Worm (Caenorhabditis elegans): Measurements from ENCODE around the gene ppk-3.

The ppk-3 gene

ce11 chrX:12942296-12942695 is 33.1 kb downstream of the ppk-3 start (continued):
- TF ChIP-seq Y53G8AR.9 (GFP tag; conservative IDR thresholded peaks at IDR 0.05) (no peak), egl-18 (GFP tag; IDR thresholded peaks at IDR 0.05) (no peak), nhr-179 (tag; optimal IDR thresholded peaks at IDR 0.05) (no peak), rcor-1 (GFP tag; IDR thresholded peaks at IDR 0.05) (no peak), die-1 (tag; optimal IDR thresholded peaks at IDR 0.05) (peak; percentile 68), tbp1 (GFP tag; optimal IDR thresholded peaks at IDR 0.05) (peak; percentile 90), rpc-1 (optimal IDR thresholded peaks at IDR 0.05) (peak; percentile 75), rpc-1 (tag; optimal IDR thresholded peaks at IDR 0.05) (peak; percentile 85), ets-4 (GFP tag; optimal IDR thresholded peaks at IDR 0.05) (no peak), lin-26 (GFP tag; IDR thresholded peaks at IDR 0.05) (peak; percentile 70), madf-8 (GFP tag; conservative IDR thresholded peaks at IDR 0.05) (no peak), F55B11.4 (tag; optimal IDR thresholded peaks at IDR 0.05; ENCODE audit: borderline replicate concordance, insufficient read depth) (no peak), cebp-1 (GFP tag; IDR thresholded peaks at IDR 0.05) (peak; percentile 37; the same call in 1 of the 2 replicates), cebp-1 (tag; optimal IDR thresholded peaks at IDR 0.05) (no peak), nhr-27 (tag; optimal IDR thresholded peaks at IDR 0.05) (no peak), lin-40 (tag; optimal IDR thresholded peaks at IDR 0.05) (no peak), Y95B8A.8 (GFP tag; IDR thresholded peaks at IDR 0.05) (no peak), Y79H2A.3 (GFP tag; conservative IDR thresholded peaks at IDR 0.05) (no peak), F57A8.1 (GFP tag; optimal IDR thresholded peaks at IDR 0.05) (no peak), ZK185.1 (tag; optimal IDR thresholded peaks at IDR 0.05; ENCODE audit: poor library complexity, severe bottlenecking) (peak; percentile 74), hlh-12 (tag; optimal IDR thresholded peaks at IDR 0.05) (no peak), F57C9.4 (tag; optimal IDR thresholded peaks at IDR 0.05) (no peak), D2030.7 (GFP tag; IDR thresholded peaks at IDR 0.05) (peak; percentile 34; the same call in 1 of the 2 replicates), bed-2 (GFP tag; IDR thresholded peaks at IDR 0.05) (no peak), unc-62 (GFP tag; optimal IDR thresholded peaks at IDR 0.05) (no peak), F49E8.2 (tag; optimal IDR thresholded peaks at IDR 0.05; ENCODE audit: insufficient read depth) (peak; percentile 21)

DNA sequence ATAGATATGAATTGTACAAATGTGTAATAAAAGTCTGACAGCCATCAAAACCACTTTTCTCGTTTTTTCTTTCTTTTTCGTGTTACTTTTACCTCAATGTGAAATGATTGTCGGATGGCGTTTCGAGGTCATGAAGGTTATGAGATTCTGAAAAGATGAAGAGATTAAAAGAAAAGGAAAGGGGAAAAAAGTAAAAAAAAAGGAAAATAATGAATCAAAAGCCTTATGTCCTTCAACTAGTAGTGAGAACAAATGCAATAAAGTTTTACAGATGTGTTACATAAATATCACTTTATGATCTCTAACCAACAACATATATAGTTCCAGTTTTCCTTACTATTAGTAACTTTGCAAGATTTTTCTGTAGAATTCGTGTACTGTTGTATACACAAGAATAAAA is 34.6 kb downstream of the ppk-3 start, which contains the start of gene gmap-3:
Gene gmap-3 (minus strand): TSS at position 148 of the 400 bp plus-strand sequence.
- TF ChIP-seq ztf-18 (tag; optimal IDR thresholded peaks at IDR 0.05) = no peak
- no peak for TF ChIP-seq ztf-28 (GFP tag; IDR thresholded peaks at IDR 0.05)
- TF ChIP-seq snpc-3.4 (tag; optimal IDR thresholded peaks at IDR 0.05) = no peak
- TF ChIP-seq Y53F4B.3 (GFP tag; IDR thresholded peaks at IDR 0.05) = no peak
- no peak for TF ChIP-seq B0019.2 (GFP tag; conservative IDR thresholded peaks at IDR 0.05)
- no peak for TF ChIP-seq ZK185.1 (tag; optimal IDR thresholded peaks at IDR 0.05; ENCODE audit: poor library complexity, severe bottlenecking)
- no peak for TF ChIP-seq ekl-4 (GFP tag; IDR thresholded peaks at IDR 0.05)
- TF ChIP-seq him-1 (tag; optimal IDR thresholded peaks at IDR 0.05) = no peak
- TF ChIP-seq madf-8 (GFP tag; conservative IDR thresholded peaks at IDR 0.05) = no peak
- TF ChIP-seq F23B12.7 (tag; optimal IDR thresholded peaks at IDR 0.05; ENCODE audit: insufficient read depth) = no peak
- no peak for TF ChIP-seq Y95B8A.8 (GFP tag; IDR thresholded peaks at IDR 0.05)
- no peak for TF ChIP-seq nhr-179 (tag; optimal IDR thresholded peaks at IDR 0.05)
- no peak for TF ChIP-seq athp-1 (tag; optimal IDR thresholded peaks at IDR 0.05)
- TF ChIP-seq F52B5.7 (tag; optimal IDR thresholded peaks at IDR 0.05) = no peak
- TF ChIP-seq aptf-2 (GFP tag; conservative IDR thresholded peaks at IDR 0.05) = no peak
- no peak for TF ChIP-seq pbrm-1 (GFP tag; IDR thresholded peaks at IDR 0.05)

All from whole organism, young adult.